Fruit fly (Drosophila melanogaster): ENCODE measurements around the gene foi.

DNA sequence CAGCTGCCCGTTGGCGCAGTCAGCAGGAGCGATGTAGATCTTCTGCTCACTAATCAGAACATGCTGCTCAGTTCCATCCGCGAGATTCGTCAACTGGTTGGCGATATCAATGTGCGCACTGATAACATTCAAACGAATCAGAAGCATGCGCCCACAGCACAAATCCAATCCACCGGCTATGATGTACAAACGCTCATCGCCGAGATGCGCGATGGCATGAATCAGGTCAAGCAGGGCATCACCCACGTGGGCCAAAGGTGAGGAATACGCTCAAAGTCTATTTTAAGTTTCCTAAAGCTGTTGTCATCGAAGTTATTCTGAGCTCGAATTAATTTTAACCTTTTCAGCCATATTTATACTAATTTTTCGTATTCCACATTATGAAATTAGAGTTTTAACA lies 11.3 kb downstream of the foi start:
- TF ChIP-seq h (optimal IDR thresholded peaks at IDR 0.05) = no peak
- no peak for TF ChIP-seq psq (optimal IDR thresholded peaks at IDR 0.05)
- TF ChIP-seq Myc (optimal IDR thresholded peaks at IDR 0.05) = no peak
- no peak for TF ChIP-seq Sin3A (optimal IDR thresholded peaks at IDR 0.05)
- TF ChIP-seq insv (optimal IDR thresholded peaks at IDR 0.05) = no peak
